Worm (Caenorhabditis elegans) whole organism, midembryonic: Measurements from ENCODE around the gene nlp-80.

Experiments used
- T22C8.4 ChIP-seq: fragments of 200-800 bp; sonication (Bioruptor generic); IDR thresholded peaks from 2 replicates; pipeline ENCODE4 v1.3.6; 2022; ENCODE audit warnings: missing genetic modification characterization, missing compliant biosample characterization
- klf-2 ChIP-seq: fragments of 200-800 bp; sonication (Bioruptor generic); conservative IDR thresholded peaks from 2 replicates; pipeline ENCODE4 v1.3.6; 2022; ENCODE audit warnings: missing genetic modification reagents, missing genetic modification characterization, missing compliant biosample characterization
- ztf-29 ChIP-seq: fragments of 200-800 bp; sonication (Bioruptor generic); IDR thresholded peaks from 2 replicates; pipeline ENCODE4 v1.3.6; 2022; ENCODE audit warnings: missing genetic modification reagents, missing genetic modification characterization, missing compliant biosample characterization

ce11 chrV:11034748-11035147 is 30.7 kb downstream of the nlp-80 start, which contains the start of gene pptr-2:
- TF ChIP-seq klf-2 (GFP tag; lab: Robert Waterston, UW) = no peak
- TF ChIP-seq ztf-29 = no peak
- no peak for TF ChIP-seq T22C8.4 (GFP tag; lab: Robert Waterston, UW)
